Worm (Caenorhabditis elegans) whole organism, mixed stage, embryonic: ENCODE data around the gene tag-275.

Source experiments
- ceh-83 ChIP-seq: fragments of 200-800 bp; sonication (Bioruptor generic); optimal IDR thresholded peaks from 2 replicates; lab custom pipeline; 2018; ENCODE audit warnings: mild to moderate bottlenecking, missing genetic modification characterization, missing compliant biosample characterization
- elt-1 ChIP-seq: sonication (generic microtip); optimal IDR thresholded peaks from 2 replicates; lab custom pipeline; 2017; ENCODE audit warnings: missing genetic modification characterization, mild to moderate bottlenecking, missing compliant biosample characterization, antibody characterized with exemption, moderate library complexity, borderline replicate concordance; ENCODE audit not compliant: insufficient read depth
- mls-2 ChIP-seq: sonication (generic microtip); optimal IDR thresholded peaks from 2 replicates; lab custom pipeline; 2016; ENCODE audit warnings: mild to moderate bottlenecking, missing genetic modification characterization, moderate library complexity, missing compliant biosample characterization
- nhr-12 ChIP-seq: fragments of 150-350 bp; optimal IDR thresholded peaks from 2 replicates; lab custom pipeline; 2014; ENCODE audit warnings: missing biosample characterization, missing genetic modification characterization

ce11 chrX:6107962-6108361 lies 42.4 kb downstream of the tag-275 start:
- TF ChIP-seq ceh-83 (no peak), mls-2 (tag; lab: Kevin White, UChicago) (no peak), nhr-12 (tag; lab: Kevin White, UChicago) (no peak), elt-1 (tag; lab: Kevin White, UChicago) (no peak)
